Worm (Caenorhabditis elegans) whole organism, L4 larva: ENCODE data around the gene srh-209.
A peak's percentile ranks its signal among the peaks of the same experiment; 100 is the strongest.

ENCODE experiments used
- F49E8.2 ChIP-seq: sonication (generic microtip); optimal IDR thresholded peaks from 2 replicates; lab custom pipeline; 2016; ENCODE audit warnings: missing compliant biosample characterization, mild to moderate bottlenecking, missing genetic modification characterization, borderline replicate concordance
- T26A8.4 ChIP-seq: fragments of 200-800 bp; sonication (Bioruptor generic); IDR thresholded peaks from 2 replicates; pipeline ENCODE4 v1.3.6; 2022; ENCODE audit warnings: missing genetic modification characterization, missing compliant biosample characterization
- Y105C5A.15 ChIP-seq: fragments of 200-800 bp; sonication (Bioruptor generic); IDR thresholded peaks from 2 replicates; pipeline ENCODE4 v1.3.6; 2022; ENCODE audit warnings: missing genetic modification characterization, missing compliant biosample characterization
- ZK337.2 ChIP-seq: fragments of 200-800 bp; sonication (Bioruptor generic); IDR thresholded peaks from 2 replicates; pipeline ENCODE4 v1.3.6; 2022; ENCODE audit warnings: missing genetic modification reagents, missing genetic modification characterization, missing compliant biosample characterization
- aha-1 ChIP-seq: fragments of 150-350 bp; peaks from one replicate; lab custom pipeline; 2014; ENCODE audit warnings: missing biosample characterization, missing genetic modification characterization
- ama-1 ChIP-seq: fragments of 150-350 bp; optimal IDR thresholded peaks from 2 replicates; lab custom pipeline; 2014; ENCODE audit warnings: inconsistent platforms, mixed read lengths
- ceh-62 ChIP-seq: sonication (generic microtip); optimal IDR thresholded peaks from 2 replicates; lab custom pipeline; 2017; ENCODE audit warnings: missing biosample characterization, missing genetic modification characterization
- ceh-82 ChIP-seq: sonication (generic microtip); optimal IDR thresholded peaks from 2 replicates; lab custom pipeline; 2017; ENCODE audit warnings: missing biosample characterization, missing genetic modification characterization
- cey-2 ChIP-seq: sonication (generic microtip); optimal IDR thresholded peaks from 3 replicates; lab custom pipeline; 2017; ENCODE audit warnings: missing genetic modification characterization, mild to moderate bottlenecking, missing compliant biosample characterization, antibody characterized with exemption, borderline replicate concordance; ENCODE audit not compliant: insufficient read depth
- ctbp-1 ChIP-seq: fragments of 200-800 bp; sonication (Bioruptor generic); IDR thresholded peaks from 2 replicates; pipeline ENCODE4 v1.3.6; 2022; ENCODE audit warnings: missing genetic modification reagents, missing genetic modification characterization, missing compliant biosample characterization
- dmd-6 ChIP-seq: fragments of 200-800 bp; sonication (Bioruptor generic); IDR thresholded peaks from 2 replicates; pipeline ENCODE4 v1.3.6; 2022; ENCODE audit warnings: missing genetic modification reagents, missing genetic modification characterization, missing compliant biosample characterization
- dmd-9 ChIP-seq: fragments of 200-800 bp; sonication (Bioruptor generic); IDR thresholded peaks from 2 replicates; pipeline ENCODE4 v1.3.6; 2022; ENCODE audit warnings: missing genetic modification reagents, missing genetic modification characterization, missing compliant biosample characterization
- fkh-10 ChIP-seq: fragments of 150-350 bp; optimal IDR thresholded peaks from 2 replicates; lab custom pipeline; 2014; ENCODE audit warnings: missing biosample characterization, missing genetic modification reagents, missing genetic modification characterization
- gei-8 ChIP-seq: fragments of 200-800 bp; sonication (Bioruptor generic); optimal IDR thresholded peaks from 2 replicates; lab custom pipeline; 2018; ENCODE audit warnings: mild to moderate bottlenecking, missing genetic modification characterization, missing compliant biosample characterization
- lin-13 ChIP-seq: fragments of 150-350 bp; optimal IDR thresholded peaks from 2 replicates; lab custom pipeline; 2014; ENCODE audit warnings: missing biosample characterization, missing genetic modification reagents, missing genetic modification characterization
- lin-29 ChIP-seq: fragments of 200-800 bp; sonication (Bioruptor generic); IDR thresholded peaks from 2 replicates; pipeline ENCODE4 v1.3.6; 2022; ENCODE audit warnings: missing genetic modification reagents, missing genetic modification characterization, missing compliant biosample characterization
- lin-39 ChIP-seq: fragments of 150-350 bp; optimal IDR thresholded peaks from 2 replicates; lab custom pipeline; 2014; ENCODE audit warnings: missing biosample characterization, missing genetic modification reagents, missing genetic modification characterization
- madf-5 ChIP-seq, 2 experiments: fragments of 200-800 bp; sonication (Bioruptor generic); IDR thresholded peaks; 2 replicates each; pipeline ENCODE4 v1.3.6; 2022; ENCODE audit warnings: missing compliant biosample characterization in 2 of 2, missing genetic modification characterization in 2 of 2
- mdl-1 ChIP-seq, 2 experiments: fragments of 150-350 bp in 1 of 2; sonication (generic microtip) in 1 of 2; optimal IDR thresholded peaks; 2 replicates each; lab custom pipeline; 2014 to 2017; ENCODE audit warnings: missing biosample characterization in 2 of 2, missing genetic modification characterization in 2 of 2
- mdt-29 ChIP-seq: fragments of 200-800 bp; sonication (Bioruptor generic); IDR thresholded peaks from 2 replicates; pipeline ENCODE4 v1.3.6; 2022; ENCODE audit warnings: missing genetic modification reagents, missing genetic modification characterization, missing compliant biosample characterization
- mxl-2 ChIP-seq: fragments of 200-800 bp; sonication (Bioruptor generic); conservative IDR thresholded peaks from 2 replicates; pipeline ENCODE4 v1.3.6; 2022; ENCODE audit warnings: missing genetic modification reagents, missing genetic modification characterization, missing compliant biosample characterization
- mxl-3 ChIP-seq: fragments of 200-800 bp; sonication (Bioruptor generic); optimal IDR thresholded peaks from 2 replicates; lab custom pipeline; 2018; ENCODE audit warnings: mild to moderate bottlenecking, missing genetic modification characterization, missing compliant biosample characterization
- nhr-10 ChIP-seq: fragments of 150-350 bp; optimal IDR thresholded peaks from 2 replicates; lab custom pipeline; 2014; ENCODE audit warnings: missing biosample characterization, missing genetic modification characterization
- nhr-111 ChIP-seq: fragments of 200-800 bp; sonication (Bioruptor generic); optimal IDR thresholded peaks from 2 replicates; lab custom pipeline; 2018; ENCODE audit warnings: mild to moderate bottlenecking, missing genetic modification characterization, missing compliant biosample characterization
- nhr-237 ChIP-seq: sonication (generic microtip); optimal IDR thresholded peaks from 2 replicates; lab custom pipeline; 2017; ENCODE audit warnings: missing biosample characterization, missing genetic modification characterization
- nhr-28 ChIP-seq: fragments of 150-350 bp; optimal IDR thresholded peaks from 2 replicates; lab custom pipeline; 2014; ENCODE audit warnings: missing biosample characterization, missing genetic modification characterization
- nhr-41 ChIP-seq: fragments of 200-800 bp; sonication (Bioruptor generic); IDR thresholded peaks from 2 replicates; pipeline ENCODE4 v1.3.6; 2022; ENCODE audit warnings: missing genetic modification reagents, missing genetic modification characterization, missing compliant biosample characterization
- php-3 ChIP-seq: fragments of 200-800 bp; sonication (Bioruptor generic); IDR thresholded peaks from 2 replicates; pipeline ENCODE4 v1.3.6; 2022; ENCODE audit warnings: missing genetic modification reagents, missing genetic modification characterization, missing compliant biosample characterization
- saeg-2 ChIP-seq: fragments of 200-800 bp; sonication (Bioruptor generic); IDR thresholded peaks from 2 replicates; pipeline ENCODE4 v1.3.6; 2022; ENCODE audit warnings: missing genetic modification reagents, missing genetic modification characterization, missing compliant biosample characterization
- set-16 ChIP-seq: fragments of 200-800 bp; sonication (Bioruptor generic); IDR thresholded peaks from 2 replicates; pipeline ENCODE4 v1.3.6; 2022; ENCODE audit warnings: missing genetic modification reagents, missing genetic modification characterization, missing compliant biosample characterization
- snpc-1.2 ChIP-seq: fragments of 200-800 bp; sonication (Bioruptor generic); IDR thresholded peaks from 2 replicates; pipeline ENCODE4 v1.3.6; 2022; ENCODE audit warnings: missing genetic modification reagents, missing genetic modification characterization, missing compliant biosample characterization
- spr-1 ChIP-seq: sonication (generic microtip); optimal IDR thresholded peaks from 2 replicates; lab custom pipeline; 2016; ENCODE audit warnings: mild to moderate bottlenecking, missing genetic modification characterization, missing compliant biosample characterization
- tra-1 ChIP-seq: fragments of 200-800 bp; sonication (Bioruptor generic); IDR thresholded peaks from 2 replicates; pipeline ENCODE4 v1.3.6; 2022; ENCODE audit warnings: missing genetic modification reagents, missing genetic modification characterization, missing compliant biosample characterization
- unc-62 ChIP-seq, 3 experiments: fragments of 150-350 bp in 1 of 3; sonication (generic microtip); optimal IDR thresholded peaks in 2 of 3; peaks in 1 of 3; 1 replicate in 1 of 3; 2 replicates in 2 of 3; lab custom pipeline; 2014 to 2017; ENCODE audit warnings: missing biosample characterization in 3 of 3, missing genetic modification characterization in 3 of 3, missing genetic modification reagents in 3 of 3, missing genotype in 1 of 3
- vab-7 ChIP-seq: fragments of 200-800 bp; sonication (Bioruptor generic); IDR thresholded peaks from 2 replicates; pipeline ENCODE4 v1.3.6; 2022; ENCODE audit warnings: missing genetic modification reagents, missing genetic modification characterization, missing compliant biosample characterization
- zfp-2 ChIP-seq: sonication (generic microtip); optimal IDR thresholded peaks from 2 replicates; lab custom pipeline; 2016; ENCODE audit warnings: mild to moderate bottlenecking, missing genetic modification characterization, missing compliant biosample characterization

srh-209 gene

DNA sequence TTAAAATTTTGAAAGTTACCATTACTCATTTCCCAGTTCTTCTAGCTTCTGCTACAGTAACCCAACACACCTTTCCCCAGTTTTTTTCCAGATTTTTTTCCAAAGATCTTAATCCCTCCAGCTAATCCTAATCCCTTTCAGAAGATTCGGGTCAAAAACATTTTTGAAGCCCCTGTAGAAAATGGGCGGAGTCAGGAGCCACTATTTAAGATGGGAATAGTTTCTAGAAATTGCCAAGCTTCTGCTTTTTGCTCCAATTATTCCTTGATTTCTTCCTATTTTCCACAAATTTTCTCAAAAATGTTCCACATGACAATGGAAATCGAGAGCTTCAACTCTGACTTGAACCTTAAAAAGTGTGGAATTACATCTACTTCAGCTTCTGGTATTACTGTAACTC, 40.1 kb downstream of the srh-209 start, which contains the start of gene C08E8.9:
Gene C08E8.9, plus strand, starts transcription at position 301 of the 400 bp plus-strand sequence.
- TF ChIP-seq dmd-6 (GFP tag; lab: Robert Waterston, UW) = no peak
- TF ChIP-seq dmd-9 (GFP tag; lab: Robert Waterston, UW) = no peak
- TF ChIP-seq vab-7 = no peak
- no peak for TF ChIP-seq ama-1 (lab: Kevin White, UChicago)
- no peak for TF ChIP-seq ZK337.2 (GFP tag; lab: Robert Waterston, UW)
- TF ChIP-seq unc-62 (GFP tag; optimal IDR thresholded peaks at IDR 0.05 in 1 of 2; lab: Kevin White, UChicago) = no peak
- TF ChIP-seq unc-62 (tag; optimal IDR thresholded peaks at IDR 0.05; lab: Kevin White, UChicago) = no peak
- no peak for TF ChIP-seq nhr-237 (tag; lab: Kevin White, UChicago)
- TF ChIP-seq tra-1 (GFP tag; lab: Robert Waterston, UW) = no peak

DNA sequence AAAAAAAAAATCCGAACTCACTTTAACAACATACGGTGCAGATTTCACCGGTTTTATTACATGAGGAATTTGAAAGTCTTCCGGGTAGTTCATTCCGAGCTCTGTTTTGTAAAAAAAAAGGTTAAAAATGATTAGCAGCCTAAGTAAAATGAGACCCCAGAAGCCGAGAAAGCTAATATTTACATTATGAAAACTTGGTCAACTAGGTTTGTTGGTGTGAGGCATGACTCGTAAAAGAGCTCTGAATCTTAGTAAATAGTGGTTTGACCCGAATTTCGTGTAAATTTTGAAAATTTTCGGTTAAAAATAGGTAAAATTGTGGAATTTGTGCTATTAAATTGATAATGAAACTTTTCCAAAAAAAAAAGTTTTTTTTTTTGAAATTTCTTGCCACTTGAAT, 42.3 kb downstream of the srh-209 start, which contains the start of gene C08E8.1:
Gene C08E8.1, minus strand, starts transcription at position 101 of the 400 bp plus-strand sequence.
- TF ChIP-seq ctbp-1 (GFP tag; lab: Robert Waterston, UW) (no peak), snpc-1.2 (GFP tag; lab: Robert Waterston, UW) (no peak), gei-8 (GFP tag; lab: Kevin White, UChicago) (no peak), nhr-41 (GFP tag; lab: Robert Waterston, UW) (no peak), nhr-111 (no peak), mxl-2 (no peak), php-3 (no peak), mdl-1 (tag; optimal IDR thresholded peaks at IDR 0.05; lab: Kevin White, UChicago) (no peak), mdt-29 (no peak), ceh-82 (tag; lab: Kevin White, UChicago) (no peak), saeg-2 (GFP tag; lab: Robert Waterston, UW) (no peak), lin-29 (GFP tag; lab: Robert Waterston, UW) (no peak), tra-1 (GFP tag; lab: Robert Waterston, UW) (no peak), aha-1 (tag; lab: Kevin White, UChicago) (no peak), T26A8.4 (no peak), F49E8.2 (tag; lab: Kevin White, UChicago) (no peak)

DNA sequence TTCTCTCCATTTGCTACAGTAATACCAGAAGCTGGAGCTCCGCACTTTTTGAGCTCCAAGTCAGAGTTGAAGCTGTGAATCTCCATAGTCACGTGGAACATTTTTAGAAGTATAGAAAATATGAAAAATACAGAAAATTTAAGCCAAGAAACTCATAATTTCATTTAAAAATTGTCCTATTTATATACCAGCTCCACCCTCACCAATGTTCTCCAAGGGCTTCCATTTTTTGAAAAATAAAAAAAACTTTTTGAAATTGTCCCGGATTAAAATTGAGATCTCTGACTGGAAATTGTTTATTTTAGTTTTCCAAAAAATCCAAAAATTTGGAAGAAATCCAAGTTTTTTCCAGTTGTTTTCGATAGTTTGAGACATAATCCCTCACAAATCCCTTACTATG, 44.8 kb downstream of the srh-209 start, which contains the start of gene C08E8.5:
Gene C08E8.5, minus strand, starts transcription at position 101 of the 400 bp plus-strand sequence.
- TF ChIP-seq aha-1 (tag; lab: Kevin White, UChicago) (peak; percentile 68), ceh-62 (tag; lab: Kevin White, UChicago) (no peak)

DNA sequence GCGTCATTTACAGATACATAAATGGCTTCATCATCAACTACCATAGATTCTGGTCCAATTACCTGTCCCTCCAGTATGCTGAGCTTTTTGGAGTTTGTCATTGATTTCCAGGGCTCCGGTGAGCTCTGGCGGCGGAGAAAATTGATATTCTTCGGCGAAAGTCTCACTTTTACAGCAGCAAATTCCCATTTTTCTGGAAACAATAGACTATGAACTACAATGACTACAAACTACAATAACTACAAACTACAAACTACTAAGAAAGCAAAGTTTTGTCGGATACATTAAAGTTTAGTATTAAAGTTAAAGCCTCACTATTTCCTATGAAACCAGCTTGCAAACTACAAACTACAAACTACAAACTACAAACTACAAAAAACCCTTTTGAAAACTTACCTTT, 48.9 kb downstream of the srh-209 start, which contains the start of gene C08E8.2:
Gene C08E8.2, minus strand, starts transcription at position 101 of the 400 bp plus-strand sequence.
- TF ChIP-seq madf-5 (GFP tag; IDR thresholded peaks at IDR 0.05; lab: Robert Waterston, UW) = no peak
- TF ChIP-seq spr-1 (tag; lab: Kevin White, UChicago) = no peak
- no peak for TF ChIP-seq zfp-2 (tag; lab: Kevin White, UChicago)

DNA sequence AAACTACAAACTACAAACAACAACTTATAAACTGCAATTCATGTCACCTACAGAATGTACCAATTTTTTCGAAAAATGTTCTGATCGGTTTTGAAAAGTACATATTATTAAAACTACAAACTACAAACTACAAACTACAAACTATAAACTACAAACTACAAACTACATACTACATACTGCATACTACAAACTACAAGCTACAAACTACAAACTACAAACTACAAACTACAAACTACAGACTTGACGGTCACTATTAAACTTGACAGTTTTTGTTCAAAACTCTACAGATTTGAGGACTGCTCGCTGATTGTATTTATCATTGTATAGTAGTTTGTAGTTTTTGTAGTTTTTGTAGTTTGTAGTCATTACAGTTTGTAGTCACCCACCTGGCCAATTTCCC, 50.4 kb downstream of the srh-209 start:
- TF ChIP-seq nhr-10 (tag; lab: Kevin White, UChicago) (no peak), fkh-10 (GFP tag; lab: Kevin White, UChicago) (no peak), nhr-28 (tag; lab: Kevin White, UChicago) (peak; percentile 96), Y105C5A.15 (GFP tag; lab: Robert Waterston, UW) (no peak), lin-39 (tag; lab: Kevin White, UChicago) (no peak), mxl-3 (GFP tag; lab: Kevin White, UChicago) (no peak), ama-1 (lab: Kevin White, UChicago) (no peak), lin-13 (GFP tag; lab: Kevin White, UChicago) (peak; percentile 20), set-16 (GFP tag; lab: Robert Waterston, UW) (no peak), cey-2 (tag; lab: Kevin White, UChicago) (no peak), ceh-82 (tag; lab: Kevin White, UChicago) (no peak)
